Fruit fly (Drosophila melanogaster) whole organism, embryonic: ENCODE data around the gene CG17906.

ENCODE experiments used
- CG10462 ChIP-seq: fragments of 200-800 bp; sonication (Bioruptor generic); optimal IDR thresholded peaks from 2 replicates; lab custom pipeline; 2016; ENCODE audit warnings: missing biosample characterization, missing genetic modification characterization
- CG34224 ChIP-seq: fragments of 200-800 bp; sonication (Bioruptor generic); IDR thresholded peaks from 3 replicates; pipeline ENCODE4 v1.3.6; 2022; ENCODE audit warnings: missing biosample characterization, missing genetic modification characterization; ENCODE audit not compliant: partially characterized antibody
- CG6813 ChIP-seq: fragments of 200-800 bp; sonication (Bioruptor generic); optimal IDR thresholded peaks from 2 replicates; lab custom pipeline; 2017; ENCODE audit warnings: missing biosample characterization, missing genetic modification characterization, mild to moderate bottlenecking, moderate library complexity, missing genetic modification reagents
- CG8478 ChIP-seq: fragments of >200 bp; optimal IDR thresholded peaks from 2 replicates; lab custom pipeline; 2018
- CrebB ChIP-seq: fragments of 200-800 bp; sonication (Bioruptor generic); optimal IDR thresholded peaks from 3 replicates; lab custom pipeline; 2018; ENCODE audit warnings: missing biosample characterization, mild to moderate bottlenecking, missing genetic modification characterization
- Dfd ChIP-seq, 2 experiments: fragments of >200 bp; optimal IDR thresholded peaks; 2 replicates each; lab custom pipeline; 2017; ENCODE audit warnings: missing biosample characterization in 2 of 2, missing genetic modification characterization in 2 of 2
- Mrtf ChIP-seq: fragments of 200-800 bp; sonication (Bioruptor generic); IDR thresholded peaks from 3 replicates; pipeline ENCODE4 v1.3.6; 2022; ENCODE audit warnings: missing biosample characterization, missing genetic modification characterization
- Neu2 ChIP-seq: fragments of 200-800 bp; sonication (Bioruptor generic); optimal IDR thresholded peaks from 3 replicates; lab custom pipeline; 2016; ENCODE audit warnings: missing biosample characterization, missing genetic modification characterization, borderline replicate concordance
- Pdp1 ChIP-seq, 2 experiments: fragments of 200-800 bp; sonication (Bioruptor generic); optimal IDR thresholded peaks; 3 replicates each; lab custom pipeline; 2016; ENCODE audit warnings: missing biosample characterization in 2 of 2, missing genetic modification characterization in 2 of 2, mild to moderate bottlenecking in 1 of 2, moderate library complexity in 1 of 2
- Sox100B ChIP-seq: fragments of 200-800 bp; sonication (Bioruptor generic); optimal IDR thresholded peaks from 3 replicates; lab custom pipeline; 2018; ENCODE audit warnings: missing biosample characterization, mild to moderate bottlenecking, missing genetic modification characterization
- Trl ChIP-seq, 3 experiments: fragments of >200 bp in 2 of 3; fragments of 200-800 bp in 1 of 3; sonication (Bioruptor generic) in 1 of 3; optimal IDR thresholded peaks; 2 replicates in 1 of 3; 3 replicates in 2 of 3; lab custom pipeline; 2016 to 2017; ENCODE audit warnings: missing biosample characterization in 1 of 3, missing genetic modification characterization in 1 of 3
- al ChIP-seq: fragments of 200-800 bp; sonication (Bioruptor generic); IDR thresholded peaks from 2 replicates; pipeline ENCODE4 v1.3.6; 2022; ENCODE audit warnings: missing biosample characterization, missing genetic modification characterization
- tgo ChIP-seq: fragments of 200-800 bp; sonication (Bioruptor generic); IDR thresholded peaks from 3 replicates; pipeline ENCODE4 v1.3.6; 2022; ENCODE audit warnings: missing biosample characterization, missing genetic modification characterization
- trh ChIP-seq: fragments of 200-800 bp; sonication (Bioruptor generic); optimal IDR thresholded peaks from 2 replicates; lab custom pipeline; 2016; ENCODE audit warnings: missing biosample characterization, missing genetic modification characterization

DNA sequence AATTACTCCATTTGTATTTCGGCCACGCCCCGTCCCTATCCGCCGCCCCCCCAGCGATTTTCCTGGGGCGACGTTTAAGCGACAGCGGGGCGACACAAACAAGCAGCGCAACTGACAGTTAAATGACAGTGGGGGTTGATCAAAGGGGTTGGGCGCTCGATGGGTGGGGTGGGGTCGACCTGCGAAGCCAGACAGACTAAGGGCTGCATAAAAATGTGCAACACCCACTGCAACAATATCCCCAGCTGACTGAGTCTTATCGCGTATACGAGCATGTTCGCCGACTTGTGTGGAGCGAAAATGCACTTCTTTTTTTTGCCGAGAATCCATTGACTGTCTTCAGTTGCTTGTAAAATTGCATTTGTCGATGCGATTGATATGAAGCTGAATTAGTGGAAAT lies 37.5 kb downstream of the CG17906 start, which contains the start of gene CG9582:
- TF ChIP-seq Sox100B (GFP tag; lab: Kevin White, UChicago) (no peak), tgo (GFP tag; lab: Robert Waterston, UW) (no peak), Pdp1 (GFP tag; optimal IDR thresholded peaks at IDR 0.05; lab: Kevin White, UChicago) (no peak), Trl (optimal IDR thresholded peaks at IDR 0.05; lab: Kevin White, UChicago) (no peak), Trl (GFP tag; optimal IDR thresholded peaks at IDR 0.05; lab: Kevin White, UChicago) (no peak), CG6813 (GFP tag; lab: Kevin White, UChicago) (no peak), Dfd (GFP tag; optimal IDR thresholded peaks at IDR 0.05; lab: Kevin White, UChicago) (no peak), Mrtf (GFP tag; lab: Robert Waterston, UW) (no peak), CG10462 (GFP tag; lab: Kevin White, UChicago) (no peak), trh (GFP tag; lab: Kevin White, UChicago) (no peak), Neu2 (GFP tag; lab: Kevin White, UChicago) (no peak), CrebB (no peak), CG34224 (GFP tag; lab: Robert Waterston, UW) (no peak), al (GFP tag; lab: Robert Waterston, UW) (no peak), CG8478 (lab: Kevin White, UChicago) (no peak)
